Fruit fly (Drosophila melanogaster) whole organism, embryonic: ENCODE measurements around the gene CG43759.

Source experiments
- CG10147 ChIP-seq: fragments of 200-800 bp; sonication (Bioruptor generic); optimal IDR thresholded peaks from 2 replicates; lab custom pipeline; 2019; ENCODE audit warnings: missing biosample characterization, mild to moderate bottlenecking, missing genetic modification characterization, moderate library complexity
- CG10321 ChIP-seq: fragments of 200-800 bp; sonication (Bioruptor generic); IDR thresholded peaks from 2 replicates; pipeline ENCODE4 v1.3.6; 2022; ENCODE audit warnings: missing biosample characterization, missing genetic modification characterization
- CG10543 ChIP-seq: fragments of 200-800 bp; sonication (Bioruptor generic); optimal IDR thresholded peaks from 3 replicates; lab custom pipeline; 2017; ENCODE audit warnings: missing biosample characterization, mild to moderate bottlenecking, missing genetic modification characterization, moderate library complexity
- CG11247 ChIP-seq: fragments of 200-800 bp; sonication (Bioruptor generic); IDR thresholded peaks from 2 replicates; pipeline ENCODE4 v1.3.6; 2022; ENCODE audit warnings: missing biosample characterization, missing genetic modification characterization
- CG14667 ChIP-seq: fragments of 200-800 bp; sonication (Bioruptor generic); IDR thresholded peaks from 2 replicates; pipeline ENCODE4 v1.3.6; 2022; ENCODE audit warnings: missing biosample characterization, missing genetic modification characterization
- CG1647 ChIP-seq: fragments of 200-800 bp; sonication (Bioruptor generic); optimal IDR thresholded peaks from 3 replicates; lab custom pipeline; 2016; ENCODE audit warnings: missing biosample characterization, missing genetic modification characterization
- CG16779 ChIP-seq: fragments of 200-800 bp; sonication (Bioruptor generic); IDR thresholded peaks from 2 replicates; pipeline ENCODE4 v1.3.6; 2022; ENCODE audit warnings: missing biosample characterization, missing genetic modification characterization
- CG17186 ChIP-seq: fragments of 200-800 bp; sonication (Bioruptor generic); optimal IDR thresholded peaks from 3 replicates; lab custom pipeline; 2017; ENCODE audit warnings: missing biosample characterization, missing genetic modification reagents, missing genetic modification characterization
- CG17612 ChIP-seq: fragments of 200-800 bp; sonication (Bioruptor generic); IDR thresholded peaks from 2 replicates; pipeline ENCODE4 v1.3.6; 2022; ENCODE audit warnings: missing biosample characterization, missing genetic modification characterization
- CG17802 ChIP-seq: fragments of 200-800 bp; sonication (Bioruptor generic); optimal IDR thresholded peaks from 2 replicates; lab custom pipeline; 2018; ENCODE audit warnings: missing biosample characterization, mild to moderate bottlenecking, missing genetic modification characterization, moderate library complexity
- CG1832 ChIP-seq: fragments of 200-800 bp; sonication (Bioruptor generic); optimal IDR thresholded peaks from 2 replicates; lab custom pipeline; 2017; ENCODE audit warnings: missing biosample characterization, mild to moderate bottlenecking, missing genetic modification characterization, inconsistent platforms
- CG2120 ChIP-seq: fragments of 200-800 bp; sonication (Bioruptor generic); optimal IDR thresholded peaks from 3 replicates; lab custom pipeline; 2016; ENCODE audit warnings: missing biosample characterization, missing genetic modification characterization
- CG32772 ChIP-seq: fragments of 200-800 bp; sonication (Bioruptor generic); IDR thresholded peaks from 2 replicates; pipeline ENCODE4 v1.3.6; 2022; ENCODE audit warnings: missing biosample characterization, missing genetic modification characterization
- CG4707 ChIP-seq: fragments of 200-800 bp; sonication (Bioruptor generic); optimal IDR thresholded peaks from 2 replicates; lab custom pipeline; 2018; ENCODE audit warnings: missing biosample characterization, mild to moderate bottlenecking, missing genetic modification characterization, moderate library complexity
- CG6175 ChIP-seq: fragments of 200-800 bp; sonication (Bioruptor generic); IDR thresholded peaks from 3 replicates; pipeline ENCODE4 v1.3.6; 2022; ENCODE audit warnings: missing biosample characterization, missing genetic modification characterization
- CG6654 ChIP-seq: fragments of 200-800 bp; sonication (Bioruptor generic); optimal IDR thresholded peaks from 2 replicates; lab custom pipeline; 2017; ENCODE audit warnings: missing biosample characterization, mild to moderate bottlenecking, missing genetic modification characterization
- CG6813 ChIP-seq: fragments of 200-800 bp; sonication (Bioruptor generic); optimal IDR thresholded peaks from 2 replicates; lab custom pipeline; 2017; ENCODE audit warnings: missing biosample characterization, missing genetic modification characterization, mild to moderate bottlenecking, moderate library complexity, missing genetic modification reagents
- CG7271 ChIP-seq: fragments of 200-800 bp; sonication (Bioruptor generic); optimal IDR thresholded peaks from 2 replicates; lab custom pipeline; 2018; ENCODE audit warnings: missing biosample characterization, mild to moderate bottlenecking, missing genetic modification characterization, moderate library complexity
- CG8290 ChIP-seq, 3 experiments: fragments of 200-800 bp; sonication (Bioruptor generic); optimal IDR thresholded peaks; 2 replicates each; lab custom pipeline; 2016 to 2019; ENCODE audit warnings: missing biosample characterization in 3 of 3, missing genetic modification characterization in 3 of 3, mild to moderate bottlenecking in 2 of 3, moderate library complexity in 1 of 3
- Dfd ChIP-seq, 2 experiments: fragments of >200 bp; optimal IDR thresholded peaks; 2 replicates each; lab custom pipeline; 2017; ENCODE audit warnings: missing biosample characterization in 2 of 2, missing genetic modification characterization in 2 of 2
- Dref ChIP-seq: fragments of 200-800 bp; sonication (Bioruptor generic); IDR thresholded peaks from 2 replicates; pipeline ENCODE4 v1.3.6; 2022; ENCODE audit warnings: missing biosample characterization, missing genetic modification characterization
- Ets97D ChIP-seq: fragments of 200-800 bp; sonication (Bioruptor generic); optimal IDR thresholded peaks from 3 replicates; lab custom pipeline; 2016; ENCODE audit warnings: missing biosample characterization, missing genetic modification characterization
- Fer2 ChIP-seq: fragments of 200-800 bp; sonication (Bioruptor generic); optimal IDR thresholded peaks from 2 replicates; lab custom pipeline; 2018; ENCODE audit warnings: missing biosample characterization, mild to moderate bottlenecking, missing genetic modification characterization, moderate library complexity
- GATAe ChIP-seq: fragments of 200-800 bp; sonication (Bioruptor generic); conservative IDR thresholded peaks from 2 replicates; pipeline ENCODE4 v1.3.6; 2022; ENCODE audit warnings: missing biosample characterization, missing genetic modification characterization
- H2.0 ChIP-seq: fragments of 200-800 bp; sonication (Bioruptor generic); IDR thresholded peaks from 2 replicates; pipeline ENCODE4 v1.3.6; 2022; ENCODE audit warnings: missing biosample characterization, missing genetic modification characterization
- Hey ChIP-seq: fragments of 200-800 bp; sonication (Bioruptor generic); optimal IDR thresholded peaks from 3 replicates; lab custom pipeline; 2018; ENCODE audit warnings: missing biosample characterization, mild to moderate bottlenecking, missing genetic modification characterization
- HmgD ChIP-seq: fragments of 200-800 bp; sonication (Bioruptor generic); optimal IDR thresholded peaks from 3 replicates; lab custom pipeline; 2016; ENCODE audit warnings: missing biosample characterization, missing genetic modification characterization
- Lhr ChIP-seq: fragments of 200-800 bp; sonication (Bioruptor generic); optimal IDR thresholded peaks from 3 replicates; lab custom pipeline; 2017; ENCODE audit warnings: mild to moderate bottlenecking, missing biosample characterization, missing genetic modification reagents, missing genetic modification characterization
- Med ChIP-seq: fragments of 200-800 bp; sonication (Bioruptor generic); peaks from one replicate; lab custom pipeline; 2016; ENCODE audit warnings: missing biosample characterization, missing genetic modification characterization, mild to moderate bottlenecking, inconsistent platforms, moderate library complexity
- Mrtf ChIP-seq: fragments of 200-800 bp; sonication (Bioruptor generic); IDR thresholded peaks from 3 replicates; pipeline ENCODE4 v1.3.6; 2022; ENCODE audit warnings: missing biosample characterization, missing genetic modification characterization
- dmrt99B ChIP-seq: fragments of 200-800 bp; sonication (Bioruptor generic); optimal IDR thresholded peaks from 2 replicates; lab custom pipeline; 2018; ENCODE audit warnings: missing biosample characterization, mild to moderate bottlenecking, missing genetic modification characterization, moderate library complexity
- exex ChIP-seq: fragments of 200-800 bp; sonication (Bioruptor generic); optimal IDR thresholded peaks from 4 replicates; lab custom pipeline; 2018; ENCODE audit warnings: missing biosample characterization, mild to moderate bottlenecking, missing genetic modification characterization, moderate library complexity
- gt ChIP-seq: fragments of 200-800 bp; sonication (Bioruptor generic); IDR thresholded peaks from 2 replicates; pipeline ENCODE4 v1.3.6; 2022; ENCODE audit warnings: missing biosample characterization, missing genetic modification characterization
- hkb ChIP-seq, 2 experiments: fragments of 200-800 bp in 1 of 2; fragments of >200 bp in 1 of 2; sonication (Bioruptor generic) in 1 of 2; IDR thresholded peaks in 1 of 2; optimal IDR thresholded peaks in 1 of 2; 2 replicates each; pipeline versions ENCODE4 v1.3.6 to Lab custom; 2017 to 2022; ENCODE audit warnings: missing biosample characterization in 1 of 2, missing genetic modification characterization in 1 of 2
- jigr1 ChIP-seq: fragments of 200-800 bp; sonication (Bioruptor generic); IDR thresholded peaks from 3 replicates; pipeline ENCODE4 v1.3.6; 2022; ENCODE audit warnings: missing biosample characterization, missing genetic modification characterization
- klu ChIP-seq: fragments of 200-800 bp; sonication (Bioruptor generic); IDR thresholded peaks from 2 replicates; pipeline ENCODE4 v1.3.6; 2022; ENCODE audit warnings: missing biosample characterization, missing genetic modification characterization
- lab ChIP-seq: fragments of 200-800 bp; sonication (Bioruptor generic); optimal IDR thresholded peaks from 3 replicates; lab custom pipeline; 2017; ENCODE audit warnings: missing biosample characterization, missing genetic modification characterization, mild to moderate bottlenecking, moderate library complexity, missing genetic modification reagents
- lola ChIP-seq, 3 experiments: fragments of >200 bp in 2 of 3; fragments of 200-800 bp in 1 of 3; sonication (Bioruptor generic) in 1 of 3; optimal IDR thresholded peaks; 2 replicates each; lab custom pipeline; 2017 to 2019; ENCODE audit warnings: missing biosample characterization in 3 of 3, missing genetic modification characterization in 3 of 3, mild to moderate bottlenecking in 1 of 3, moderate library complexity in 1 of 3
- nmo ChIP-seq: fragments of 200-800 bp; sonication (Bioruptor generic); optimal IDR thresholded peaks from 2 replicates; lab custom pipeline; 2018; ENCODE audit warnings: missing biosample characterization, mild to moderate bottlenecking, missing genetic modification characterization, moderate library complexity
- org-1 ChIP-seq: fragments of 200-800 bp; sonication (Bioruptor generic); optimal IDR thresholded peaks from 2 replicates; lab custom pipeline; 2017; ENCODE audit warnings: missing biosample characterization, missing genetic modification characterization
- phol ChIP-seq: fragments of 200-800 bp; sonication (Bioruptor generic); optimal IDR thresholded peaks from 3 replicates; lab custom pipeline; 2018; ENCODE audit warnings: missing biosample characterization, mild to moderate bottlenecking, missing genetic modification characterization, moderate library complexity
- psq ChIP-seq: fragments of 200-800 bp; sonication (Bioruptor generic); optimal IDR thresholded peaks from 2 replicates; lab custom pipeline; 2017; ENCODE audit warnings: missing biosample characterization, missing genetic modification characterization
- repo ChIP-seq: fragments of 200-800 bp; sonication (Bioruptor generic); optimal IDR thresholded peaks from 2 replicates; lab custom pipeline; 2016; ENCODE audit warnings: missing biosample characterization, missing genetic modification characterization
- sug ChIP-seq: fragments of 200-800 bp; optimal IDR thresholded peaks from 2 replicates; lab custom pipeline; 2019; ENCODE audit warnings: missing biosample characterization, mild to moderate bottlenecking, missing genetic modification characterization, moderate library complexity
- tgo ChIP-seq: fragments of 200-800 bp; sonication (Bioruptor generic); IDR thresholded peaks from 3 replicates; pipeline ENCODE4 v1.3.6; 2022; ENCODE audit warnings: missing biosample characterization, missing genetic modification characterization
- tup ChIP-seq: fragments of 200-800 bp; sonication (Bioruptor generic); optimal IDR thresholded peaks from 2 replicates; lab custom pipeline; 2016; ENCODE audit warnings: missing biosample characterization, mild to moderate bottlenecking, missing genetic modification characterization, moderate library complexity
- wdn ChIP-seq: fragments of 200-800 bp; sonication (Bioruptor generic); IDR thresholded peaks from 2 replicates; pipeline ENCODE4 v1.3.6; 2022; ENCODE audit warnings: missing biosample characterization, missing genetic modification characterization
- wor ChIP-seq: fragments of 200-800 bp; sonication (Bioruptor generic); IDR thresholded peaks from 2 replicates; pipeline ENCODE4 v1.3.6; 2022; ENCODE audit warnings: missing biosample characterization, missing genetic modification characterization

Gene CG43759

DNA sequence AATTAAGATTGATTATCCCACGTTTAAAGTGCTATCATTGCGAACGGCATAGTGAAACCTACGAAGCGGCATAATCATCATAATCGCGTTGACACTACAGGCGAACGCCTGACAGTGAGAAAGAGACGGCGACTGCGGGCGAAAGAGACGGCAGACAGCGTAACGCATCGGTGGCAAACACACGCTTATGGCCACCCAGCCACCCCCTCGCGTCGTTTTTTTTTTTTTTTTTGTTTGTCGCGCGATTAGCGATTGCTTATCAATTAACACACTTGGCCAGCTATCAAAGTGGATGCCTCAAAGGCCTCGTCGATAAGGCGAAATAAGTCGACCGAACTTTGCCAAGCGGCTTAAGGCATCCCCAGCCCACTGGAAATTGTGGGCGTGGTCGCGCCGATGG, 143.7 kb downstream of the CG43759 start (continued):
- TF ChIP-seq Mrtf = no peak
- no peak for TF ChIP-seq HmgD (GFP tag; lab: Kevin White, UChicago)
- no peak for TF ChIP-seq CG6813 (GFP tag; lab: Kevin White, UChicago)
- TF ChIP-seq Dref = no peak
- TF ChIP-seq CG10147 (GFP tag; lab: Kevin White, UChicago) = no peak
- TF ChIP-seq CG6654 (GFP tag; lab: Kevin White, UChicago) = no peak
- TF ChIP-seq tgo (GFP tag; lab: Robert Waterston, UW) = no peak
- TF ChIP-seq Lhr (GFP tag; lab: Kevin White, UChicago) = no peak
- no peak for TF ChIP-seq dmrt99B (tag; lab: Kevin White, UChicago)
- no peak for TF ChIP-seq CG17186 (GFP tag; lab: Kevin White, UChicago)
- TF ChIP-seq H2.0 (GFP tag; lab: Robert Waterston, UW) = no peak
- TF ChIP-seq lab (GFP tag; lab: Kevin White, UChicago) = peak; percentile 10
- peak; percentile 46; the same call in 1 of the 2 replicates for TF ChIP-seq CG32772 (GFP tag; lab: Robert Waterston, UW)
- peak; percentile 84 for TF ChIP-seq GATAe (GFP tag; lab: Robert Waterston, UW)
- peak; percentile 14 for TF ChIP-seq CG1832 (GFP tag; lab: Kevin White, UChicago)
- TF ChIP-seq CG1647 (GFP tag; lab: Kevin White, UChicago) = no peak
- TF ChIP-seq CG2120 (GFP tag; lab: Kevin White, UChicago) = no peak
- peak; percentile 88 for TF ChIP-seq CG6175
- TF ChIP-seq exex (tag; lab: Kevin White, UChicago) = peak; percentile 51
- TF ChIP-seq Fer2 (tag; lab: Kevin White, UChicago) = no peak
- 0 out of 2 replicates have a peak, but pooled peaks have one; percentile 39 for TF ChIP-seq CG10321 (GFP tag; lab: Robert Waterston, UW)
- no peak for TF ChIP-seq hkb (optimal IDR thresholded peaks at IDR 0.05; lab: Kevin White, UChicago)
- no peak for TF ChIP-seq hkb (GFP tag; IDR thresholded peaks at IDR 0.05; lab: Robert Waterston, UW)
- TF ChIP-seq CG14667 (GFP tag; lab: Robert Waterston, UW) = no peak
- no peak for TF ChIP-seq wdn (GFP tag; lab: Robert Waterston, UW)
- no peak for TF ChIP-seq Ets97D
- no peak for TF ChIP-seq Dfd (GFP tag; optimal IDR thresholded peaks at IDR 0.05; lab: Kevin White, UChicago)
- TF ChIP-seq sug = peak; percentile 74

dm6 chrX:19074585-19074984, 144.4 kb downstream of the CG43759 start:
- peak; percentile 19 for TF ChIP-seq Med (GFP tag; lab: Kevin White, UChicago)
- no peak for TF ChIP-seq CG7271 (tag; lab: Kevin White, UChicago)
- TF ChIP-seq wor (GFP tag; lab: Robert Waterston, UW) = no peak
- TF ChIP-seq nmo (GFP tag; lab: Kevin White, UChicago) = no peak
- no peak for TF ChIP-seq psq (GFP tag; lab: Kevin White, UChicago)
- no peak for TF ChIP-seq CG16779 (GFP tag; lab: Robert Waterston, UW)
- no peak for TF ChIP-seq Hey (tag; lab: Kevin White, UChicago)
- TF ChIP-seq CG6175 = no peak
- no peak for TF ChIP-seq repo (GFP tag; lab: Kevin White, UChicago)
- no peak for TF ChIP-seq gt (GFP tag; lab: Robert Waterston, UW)
- TF ChIP-seq CG17612 (GFP tag; lab: Robert Waterston, UW) = peak; percentile 86
- TF ChIP-seq org-1 (GFP tag; lab: Kevin White, UChicago) = no peak
- no peak for TF ChIP-seq jigr1 (GFP tag; lab: Robert Waterston, UW)
- no peak for TF ChIP-seq CG11247 (GFP tag; lab: Robert Waterston, UW)
- no peak for TF ChIP-seq tup (GFP tag; lab: Kevin White, UChicago)
- TF ChIP-seq phol = no peak
- no peak for TF ChIP-seq klu (GFP tag; lab: Robert Waterston, UW)
- no peak for TF ChIP-seq CG10543 (GFP tag; lab: Kevin White, UChicago)
- no peak for TF ChIP-seq CG17802 (tag; lab: Kevin White, UChicago)
- peak; percentile 87 for TF ChIP-seq CG8290 (GFP tag; optimal IDR thresholded peaks at IDR 0.05; lab: Kevin White, UChicago)
- peak; percentile 7 to 69 for TF ChIP-seq CG8290 (tag; optimal IDR thresholded peaks at IDR 0.05; lab: Kevin White, UChicago)
- no peak for TF ChIP-seq lola (GFP tag; optimal IDR thresholded peaks at IDR 0.05; lab: Kevin White, UChicago)
- no peak for TF ChIP-seq CG4707 (GFP tag; lab: Kevin White, UChicago)
- no peak for TF ChIP-seq H2.0 (GFP tag; lab: Robert Waterston, UW)
